Worm (Caenorhabditis elegans) whole organism, mixed stage, embryonic: ENCODE measurements around the gene srd-32.

ENCODE experiments used
- M03D4.4 ChIP-seq: sonication (generic microtip); optimal IDR thresholded peaks from 2 replicates; lab custom pipeline; 2017; ENCODE audit warnings: mild to moderate bottlenecking, missing genetic modification characterization, missing compliant biosample characterization
- bed-3 ChIP-seq: fragments of 200-800 bp; sonication (Bioruptor generic); optimal IDR thresholded peaks from 3 replicates; lab custom pipeline; 2018; ENCODE audit warnings: mild to moderate bottlenecking, missing genetic modification characterization, moderate library complexity, missing compliant biosample characterization
- ceh-39 ChIP-seq: fragments of 150-350 bp; optimal IDR thresholded peaks from 2 replicates; lab custom pipeline; 2014; ENCODE audit warnings: missing biosample characterization, missing genetic modification characterization
- ceh-43 ChIP-seq: fragments of 200-800 bp; sonication (Bioruptor generic); optimal IDR thresholded peaks from 2 replicates; lab custom pipeline; 2018; ENCODE audit warnings: mild to moderate bottlenecking, missing genetic modification characterization, moderate library complexity, missing compliant biosample characterization
- ceh-83 ChIP-seq: fragments of 200-800 bp; sonication (Bioruptor generic); optimal IDR thresholded peaks from 2 replicates; lab custom pipeline; 2018; ENCODE audit warnings: mild to moderate bottlenecking, missing genetic modification characterization, missing compliant biosample characterization
- ces-1 ChIP-seq: fragments of 150-350 bp; optimal IDR thresholded peaks from 2 replicates; lab custom pipeline; 2014; ENCODE audit warnings: missing biosample characterization, missing genetic modification reagents, missing genetic modification characterization
- cnd-1 ChIP-seq: fragments of 200-800 bp; sonication (Bioruptor generic); optimal IDR thresholded peaks from 2 replicates; lab custom pipeline; 2018; ENCODE audit warnings: mild to moderate bottlenecking, missing genetic modification characterization, missing compliant biosample characterization
- drap-1 ChIP-seq: fragments of 200-800 bp; sonication (Bioruptor generic); optimal IDR thresholded peaks from 3 replicates; lab custom pipeline; 2018; ENCODE audit warnings: mild to moderate bottlenecking, missing genetic modification characterization, missing compliant biosample characterization
- elt-1 ChIP-seq: sonication (generic microtip); optimal IDR thresholded peaks from 2 replicates; lab custom pipeline; 2017; ENCODE audit warnings: missing genetic modification characterization, mild to moderate bottlenecking, missing compliant biosample characterization, antibody characterized with exemption, moderate library complexity, borderline replicate concordance; ENCODE audit not compliant: insufficient read depth
- elt-3 ChIP-seq: fragments of 150-350 bp; optimal IDR thresholded peaks from 2 replicates; lab custom pipeline; 2014; ENCODE audit warnings: missing biosample characterization, missing genetic modification characterization
- flh-1 ChIP-seq: fragments of 200-800 bp; sonication (Bioruptor generic); optimal IDR thresholded peaks from 2 replicates; lab custom pipeline; 2018; ENCODE audit warnings: mild to moderate bottlenecking, missing genetic modification characterization, moderate library complexity, missing compliant biosample characterization
- ham-2 ChIP-seq: fragments of 200-800 bp; sonication (Bioruptor generic); optimal IDR thresholded peaks from 2 replicates; lab custom pipeline; 2018; ENCODE audit warnings: mild to moderate bottlenecking, missing genetic modification characterization, missing compliant biosample characterization
- hlh-1 ChIP-seq: fragments of 150-350 bp; optimal IDR thresholded peaks from 2 replicates; lab custom pipeline; 2014; ENCODE audit warnings: missing biosample characterization, missing genetic modification reagents, missing genetic modification characterization
- lin-13 ChIP-seq: fragments of 150-350 bp; optimal IDR thresholded peaks from 2 replicates; lab custom pipeline; 2014; ENCODE audit warnings: missing biosample characterization, missing genetic modification characterization
- lin-32 ChIP-seq: fragments of 200-800 bp; sonication (Bioruptor generic); optimal IDR thresholded peaks from 2 replicates; lab custom pipeline; 2018; ENCODE audit warnings: mild to moderate bottlenecking, missing genetic modification characterization, missing compliant biosample characterization
- lsy-2 ChIP-seq: fragments of 150-350 bp; optimal IDR thresholded peaks from 2 replicates; lab custom pipeline; 2014; ENCODE audit warnings: missing biosample characterization, missing genetic modification characterization
- mab-5 ChIP-seq: fragments of 150-350 bp; optimal IDR thresholded peaks from 2 replicates; lab custom pipeline; 2014; ENCODE audit warnings: missing biosample characterization, missing genetic modification characterization
- mep-1 ChIP-seq: fragments of 150-350 bp; optimal IDR thresholded peaks from 2 replicates; lab custom pipeline; 2017; ENCODE audit warnings: missing biosample characterization, missing genetic modification reagents, missing genetic modification characterization, inconsistent platforms
- mls-2 ChIP-seq: sonication (generic microtip); optimal IDR thresholded peaks from 2 replicates; lab custom pipeline; 2016; ENCODE audit warnings: mild to moderate bottlenecking, missing genetic modification characterization, moderate library complexity, missing compliant biosample characterization
- nhr-12 ChIP-seq: fragments of 150-350 bp; optimal IDR thresholded peaks from 2 replicates; lab custom pipeline; 2014; ENCODE audit warnings: missing biosample characterization, missing genetic modification characterization
- nhr-2 ChIP-seq: fragments of 150-350 bp; optimal IDR thresholded peaks from 2 replicates; lab custom pipeline; 2014; ENCODE audit warnings: missing biosample characterization, missing genetic modification characterization
- nhr-237 ChIP-seq: fragments of 150-350 bp; optimal IDR thresholded peaks from 2 replicates; lab custom pipeline; 2014; ENCODE audit warnings: missing biosample characterization, missing genetic modification characterization
- nhr-28 ChIP-seq: fragments of 150-350 bp; optimal IDR thresholded peaks from 2 replicates; lab custom pipeline; 2014; ENCODE audit warnings: missing biosample characterization, missing genetic modification characterization
- nhr-76 ChIP-seq: sonication (generic microtip); optimal IDR thresholded peaks from 2 replicates; lab custom pipeline; 2017; ENCODE audit warnings: missing biosample characterization, missing genetic modification characterization
- pha-4 ChIP-seq: fragments of 150-350 bp; optimal IDR thresholded peaks from 2 replicates; lab custom pipeline; 2018; ENCODE audit warnings: missing biosample characterization, missing genetic modification reagents, missing genetic modification characterization
- sem-2 ChIP-seq: fragments of 200-800 bp; sonication (Bioruptor generic); optimal IDR thresholded peaks from 2 replicates; lab custom pipeline; 2018; ENCODE audit warnings: mild to moderate bottlenecking, missing genetic modification characterization, missing compliant biosample characterization
- snpc-4 ChIP-seq: fragments of 150-350 bp; optimal IDR thresholded peaks from 2 replicates; lab custom pipeline; 2014; ENCODE audit warnings: missing biosample characterization, missing genetic modification characterization
- sptf-1 ChIP-seq: sonication (generic microtip); optimal IDR thresholded peaks from 2 replicates; lab custom pipeline; 2017; ENCODE audit warnings: mild to moderate bottlenecking, missing genetic modification characterization, moderate library complexity, missing compliant biosample characterization
- tbx-8 ChIP-seq: fragments of 200-800 bp; sonication (Bioruptor generic); optimal IDR thresholded peaks from 2 replicates; lab custom pipeline; 2018; ENCODE audit warnings: mild to moderate bottlenecking, missing genetic modification characterization, moderate library complexity, missing compliant biosample characterization
- unc-120 ChIP-seq: sonication (generic microtip); optimal IDR thresholded peaks from 2 replicates; lab custom pipeline; 2017; ENCODE audit warnings: missing genetic modification characterization, missing compliant biosample characterization; ENCODE audit not compliant: poor library complexity, severe bottlenecking
- unc-62 ChIP-seq: fragments of 150-350 bp; optimal IDR thresholded peaks from 2 replicates; lab custom pipeline; 2014; ENCODE audit warnings: missing biosample characterization, missing genetic modification reagents, missing genetic modification characterization
- zip-8 ChIP-seq: fragments of 150-350 bp; optimal IDR thresholded peaks from 2 replicates; lab custom pipeline; 2014; ENCODE audit warnings: missing biosample characterization, missing genetic modification characterization
- ztf-11 ChIP-seq: fragments of 150-350 bp; optimal IDR thresholded peaks from 2 replicates; lab custom pipeline; 2014; ENCODE audit warnings: missing biosample characterization, missing genetic modification characterization

Gene srd-32

ce11 chrV:4865364-4865763 lies at the start of gene srd-32:
srd-32 (plus strand) TSS chrV:4865664.
- TF ChIP-seq ztf-11 (tag; lab: Kevin White, UChicago) (no peak), flh-1 (GFP tag; lab: Kevin White, UChicago) (no peak), M03D4.4 (tag; lab: Kevin White, UChicago) (no peak), cnd-1 (tag; lab: Kevin White, UChicago) (no peak), snpc-4 (tag; lab: Kevin White, UChicago) (no peak), hlh-1 (no peak), ceh-43 (no peak), mab-5 (tag; lab: Kevin White, UChicago) (no peak), unc-62 (no peak), sem-2 (GFP tag; lab: Kevin White, UChicago) (no peak), pha-4 (no peak), lin-32 (GFP tag; lab: Kevin White, UChicago) (no peak), tbx-8 (GFP tag; lab: Kevin White, UChicago) (no peak), nhr-76 (no peak), mep-1 (no peak)

- TF ChIP-seq mls-2 (tag; lab: Kevin White, UChicago) (no peak), lin-32 (GFP tag; lab: Kevin White, UChicago) (no peak), M03D4.4 (tag; lab: Kevin White, UChicago) (no peak), elt-3 (tag; lab: Kevin White, UChicago) (no peak), nhr-28 (tag; lab: Kevin White, UChicago) (no peak), elt-1 (tag; lab: Kevin White, UChicago) (no peak), sem-2 (GFP tag; lab: Kevin White, UChicago) (no peak), ceh-43 (no peak), ceh-83 (GFP tag; lab: Kevin White, UChicago) (no peak), nhr-237 (tag; lab: Kevin White, UChicago) (no peak), drap-1 (GFP tag; lab: Kevin White, UChicago) (no peak), nhr-12 (tag; lab: Kevin White, UChicago) (no peak), unc-62 (no peak), ztf-11 (tag; lab: Kevin White, UChicago) (no peak), ceh-39 (tag; lab: Kevin White, UChicago) (no peak)
Observed at ce11 chrV:4818563-4818962, 46.9 kb upstream of the srd-32 start, which contains the start of gene ccep-97. ccep-97 (minus strand) TSS chrV:4818663.

ce11 chrV:4820601-4821000 lies 44.9 kb upstream of the srd-32 start:
- no peak for TF ChIP-seq unc-62
- no peak for TF ChIP-seq zip-8 (tag; lab: Kevin White, UChicago)
- TF ChIP-seq hlh-1 = no peak
- TF ChIP-seq bed-3 (GFP tag; lab: Kevin White, UChicago) = no peak

- TF ChIP-seq cnd-1 (tag; lab: Kevin White, UChicago) (no peak), sem-2 (GFP tag; lab: Kevin White, UChicago) (no peak), lsy-2 (no peak), ceh-43 (no peak), lin-32 (GFP tag; lab: Kevin White, UChicago) (no peak), ces-1 (GFP tag; lab: Kevin White, UChicago) (no peak), elt-1 (tag; lab: Kevin White, UChicago) (no peak), ham-2 (GFP tag; lab: Kevin White, UChicago) (no peak), sptf-1 (tag; lab: Kevin White, UChicago) (no peak), drap-1 (GFP tag; lab: Kevin White, UChicago) (no peak)
Observed at ce11 chrV:4823323-4823682, 42.2 kb upstream of the srd-32 start, which contains the start of gene adss-1. adss-1 (minus strand) TSS chrV:4823423.

ce11 chrV:4823683-4824391 lies 41.6 kb upstream of the srd-32 start:
- TF ChIP-seq lsy-2 = no peak
- TF ChIP-seq drap-1 (GFP tag; lab: Kevin White, UChicago) = no peak
- TF ChIP-seq ces-1 (GFP tag; lab: Kevin White, UChicago) = no peak
- no peak for TF ChIP-seq unc-120 (tag; lab: Kevin White, UChicago)
- no peak for TF ChIP-seq nhr-237 (tag; lab: Kevin White, UChicago)
- no peak for TF ChIP-seq ztf-11 (tag; lab: Kevin White, UChicago)
- TF ChIP-seq zip-8 (tag; lab: Kevin White, UChicago) = no peak
- no peak for TF ChIP-seq M03D4.4 (tag; lab: Kevin White, UChicago)
- no peak for TF ChIP-seq tbx-8 (GFP tag; lab: Kevin White, UChicago)
- no peak for TF ChIP-seq lin-13 (tag; lab: Kevin White, UChicago)
- TF ChIP-seq ceh-43 = no peak
- TF ChIP-seq nhr-2 (tag; lab: Kevin White, UChicago) = no peak
- TF ChIP-seq ceh-83 (GFP tag; lab: Kevin White, UChicago) = no peak
- no peak for TF ChIP-seq bed-3 (GFP tag; lab: Kevin White, UChicago)
- no peak for TF ChIP-seq nhr-28 (tag; lab: Kevin White, UChicago)
- TF ChIP-seq hlh-1 = no peak
